Worm (Caenorhabditis elegans) whole organism, early embryonic: ENCODE measurements around the gene Y43F8B.20.

Source experiments
- B0310.2 ChIP-seq: sonication (generic microtip); optimal IDR thresholded peaks from 2 replicates; lab custom pipeline; 2016; ENCODE audit warnings: mild to moderate bottlenecking, missing genetic modification characterization, missing compliant biosample characterization
- F13C5.2 ChIP-seq: sonication (generic microtip); optimal IDR thresholded peaks from 2 replicates; lab custom pipeline; 2017; ENCODE audit warnings: mild to moderate bottlenecking, missing genetic modification characterization, inconsistent platforms, missing compliant biosample characterization
- aly-1 ChIP-seq: sonication (generic microtip); optimal IDR thresholded peaks from 2 replicates; lab custom pipeline; 2016; ENCODE audit warnings: missing genetic modification characterization, missing compliant biosample characterization
- ama-1 ChIP-seq: fragments of 150-350 bp; optimal IDR thresholded peaks from 2 replicates; lab custom pipeline; 2014
- ceh-13 ChIP-seq: fragments of 200-800 bp; sonication (Bioruptor generic); optimal IDR thresholded peaks from 2 replicates; lab custom pipeline; 2018; ENCODE audit warnings: mild to moderate bottlenecking, missing genetic modification characterization, missing compliant biosample characterization
- ceh-36 ChIP-seq: sonication (generic microtip); optimal IDR thresholded peaks from 2 replicates; lab custom pipeline; 2016; ENCODE audit warnings: missing genetic modification characterization, inconsistent platforms, missing compliant biosample characterization
- ets-7 ChIP-seq: sonication (generic microtip); optimal IDR thresholded peaks from 2 replicates; lab custom pipeline; 2016; ENCODE audit warnings: missing genotype, missing genetic modification characterization, missing compliant biosample characterization
- flt-1 ChIP-seq: fragments of 200-800 bp; sonication (Bioruptor generic); IDR thresholded peaks from 2 replicates; pipeline ENCODE4 v1.3.6; 2022; ENCODE audit warnings: missing genetic modification characterization, missing compliant biosample characterization
- hmbx-1 ChIP-seq: sonication (generic microtip); optimal IDR thresholded peaks from 2 replicates; lab custom pipeline; 2016; ENCODE audit warnings: mild to moderate bottlenecking, missing genetic modification characterization, missing compliant biosample characterization
- hmg-4 ChIP-seq: fragments of 200-800 bp; sonication (Bioruptor generic); optimal IDR thresholded peaks from 2 replicates; lab custom pipeline; 2018; ENCODE audit warnings: mild to moderate bottlenecking, missing genetic modification characterization, missing compliant biosample characterization
- hnd-1 ChIP-seq: sonication (generic microtip); optimal IDR thresholded peaks from 2 replicates; lab custom pipeline; 2016; ENCODE audit warnings: missing genetic modification characterization, missing compliant biosample characterization
- pes-1 ChIP-seq: fragments of 200-800 bp; sonication (Bioruptor generic); IDR thresholded peaks from 2 replicates; pipeline ENCODE4 v1.3.6; 2022; ENCODE audit warnings: missing genetic modification reagents, missing genetic modification characterization, missing compliant biosample characterization
- scrt-1 ChIP-seq: fragments of 200-800 bp; sonication (Bioruptor generic); IDR thresholded peaks from 2 replicates; pipeline ENCODE4 v1.3.6; 2022; ENCODE audit warnings: missing genetic modification characterization, missing compliant biosample characterization
- sea-1 ChIP-seq: fragments of 200-800 bp; sonication (Bioruptor generic); conservative IDR thresholded peaks from 2 replicates; pipeline ENCODE4 v1.3.6; 2022; ENCODE audit warnings: missing genetic modification characterization, missing compliant biosample characterization
- tbx-11 ChIP-seq: fragments of 200-800 bp; sonication (Bioruptor generic); IDR thresholded peaks from 2 replicates; pipeline ENCODE4 v1.3.6; 2022; ENCODE audit warnings: missing genetic modification characterization, missing compliant biosample characterization
- tbx-37 ChIP-seq: fragments of 200-800 bp; sonication (Bioruptor generic); conservative IDR thresholded peaks from 2 replicates; pipeline ENCODE4 v1.3.6; 2022; ENCODE audit warnings: missing genetic modification reagents, missing genetic modification characterization, missing compliant biosample characterization
- tra-4 ChIP-seq: sonication (generic microtip); optimal IDR thresholded peaks from 2 replicates; lab custom pipeline; 2017; ENCODE audit warnings: missing genetic modification characterization, missing compliant biosample characterization

Y43F8B.20 gene

DNA sequence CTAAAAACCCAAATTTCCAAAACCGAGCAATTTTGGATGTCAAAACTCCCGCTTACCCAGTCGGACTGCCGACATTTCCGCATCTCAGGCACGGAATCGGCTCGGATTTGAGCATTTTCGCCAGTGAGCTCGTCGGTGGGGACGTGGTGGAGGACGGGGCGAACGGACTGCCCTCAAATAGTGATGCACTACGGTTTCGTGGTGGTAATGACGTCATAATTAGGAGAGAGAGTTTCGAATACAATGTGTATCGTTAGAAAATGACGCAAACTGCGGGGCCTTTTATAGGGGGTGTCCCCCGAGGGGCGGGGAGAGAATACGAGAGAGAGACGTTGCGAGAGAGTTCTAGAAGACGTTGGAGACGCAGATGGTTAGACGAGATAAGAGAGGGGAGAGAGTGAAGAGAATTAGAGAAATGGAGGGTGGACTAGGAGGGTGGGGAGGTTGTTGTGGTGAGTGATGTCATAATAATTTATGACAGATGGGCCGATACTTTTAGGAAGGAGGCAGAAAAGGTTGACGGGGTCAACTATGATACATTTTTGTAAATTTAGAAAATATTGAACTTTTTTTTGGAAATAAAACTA, 26.9 kb downstream of the Y43F8B.20 start:
- TF ChIP-seq ceh-13 (peak; percentile 52), pes-1 (GFP tag; lab: Robert Waterston, UW) (peak; percentile 61; the same call in 1 of the 2 replicates), ama-1 (lab: Kevin White, UChicago) (peak; percentile 99), hmbx-1 (tag; lab: Kevin White, UChicago) (peak; percentile 61), tra-4 (tag; lab: Kevin White, UChicago) (no peak), ceh-36 (peak; percentile 68), aly-1 (tag; lab: Kevin White, UChicago) (no peak), F13C5.2 (tag; lab: Kevin White, UChicago) (peak; percentile 62), B0310.2 (tag; lab: Kevin White, UChicago) (peak; percentile 60), hnd-1 (tag; lab: Kevin White, UChicago) (peak; percentile 30), flt-1 (GFP tag; lab: Robert Waterston, UW) (no peak; the same call in 1 of the 2 replicates), hmg-4 (GFP tag; lab: Kevin White, UChicago) (peak; percentile 95), sea-1 (GFP tag; lab: Robert Waterston, UW) (peak; percentile 85), ets-7 (tag; lab: Kevin White, UChicago) (no peak), scrt-1 (GFP tag; lab: Robert Waterston, UW) (peak; percentile 62; the same call in 1 of the 2 replicates), tbx-11 (GFP tag; lab: Robert Waterston, UW) (peak; percentile 70), tbx-37 (GFP tag; lab: Robert Waterston, UW) (no peak)

DNA sequence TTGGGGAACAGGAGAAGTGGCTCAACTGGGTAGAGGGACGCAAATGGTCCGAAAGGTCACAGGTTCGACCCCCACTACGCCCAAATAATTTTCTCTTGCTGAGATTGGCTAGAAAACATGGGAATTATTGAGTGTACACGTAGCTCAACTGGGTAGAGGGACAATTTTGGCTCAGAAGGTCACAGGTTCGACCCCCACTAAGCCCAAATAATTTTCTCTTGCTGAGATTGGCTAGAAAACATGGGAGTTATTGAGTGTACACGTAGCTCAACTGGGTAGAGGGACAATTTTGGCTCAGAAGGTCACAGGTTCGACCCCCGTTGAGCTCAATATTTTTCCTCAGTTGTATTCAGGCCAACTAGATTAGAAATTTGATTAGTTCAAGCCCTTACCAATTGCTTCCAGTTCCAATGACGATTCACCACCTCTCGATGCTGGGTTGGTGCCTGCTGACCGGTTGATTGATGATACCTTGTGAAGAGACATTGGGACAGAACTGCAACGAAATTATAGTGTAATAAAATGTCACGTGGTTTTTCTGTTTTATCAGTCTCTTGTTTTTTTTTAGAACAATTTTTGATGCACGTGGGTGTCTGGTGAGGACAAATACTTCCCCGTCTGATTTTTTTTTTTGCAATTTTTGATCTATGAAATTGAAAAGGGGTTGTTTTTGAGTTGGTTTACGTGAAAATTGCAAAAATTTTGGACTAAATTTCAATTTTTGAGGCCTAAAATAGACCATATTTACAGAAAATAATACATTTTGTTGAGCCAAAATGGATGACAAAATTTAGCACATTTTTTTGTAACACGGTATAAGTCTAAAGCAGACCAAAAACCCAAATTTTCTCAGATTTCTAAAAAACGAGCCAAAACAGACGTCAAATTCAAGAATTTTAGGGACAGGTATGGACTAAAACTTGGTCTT, 28.0 kb downstream of the Y43F8B.20 start:
- TF ChIP-seq hnd-1 (tag; lab: Kevin White, UChicago) (no peak), pes-1 (GFP tag; lab: Robert Waterston, UW) (peak; percentile 44; the same call in 1 of the 2 replicates), flt-1 (GFP tag; lab: Robert Waterston, UW) (0 out of 2 replicates have a peak, but pooled peaks have one; percentile 25), hmbx-1 (tag; lab: Kevin White, UChicago) (no peak), sea-1 (GFP tag; lab: Robert Waterston, UW) (peak; percentile 51; the same call in 1 of the 2 replicates)

DNA sequence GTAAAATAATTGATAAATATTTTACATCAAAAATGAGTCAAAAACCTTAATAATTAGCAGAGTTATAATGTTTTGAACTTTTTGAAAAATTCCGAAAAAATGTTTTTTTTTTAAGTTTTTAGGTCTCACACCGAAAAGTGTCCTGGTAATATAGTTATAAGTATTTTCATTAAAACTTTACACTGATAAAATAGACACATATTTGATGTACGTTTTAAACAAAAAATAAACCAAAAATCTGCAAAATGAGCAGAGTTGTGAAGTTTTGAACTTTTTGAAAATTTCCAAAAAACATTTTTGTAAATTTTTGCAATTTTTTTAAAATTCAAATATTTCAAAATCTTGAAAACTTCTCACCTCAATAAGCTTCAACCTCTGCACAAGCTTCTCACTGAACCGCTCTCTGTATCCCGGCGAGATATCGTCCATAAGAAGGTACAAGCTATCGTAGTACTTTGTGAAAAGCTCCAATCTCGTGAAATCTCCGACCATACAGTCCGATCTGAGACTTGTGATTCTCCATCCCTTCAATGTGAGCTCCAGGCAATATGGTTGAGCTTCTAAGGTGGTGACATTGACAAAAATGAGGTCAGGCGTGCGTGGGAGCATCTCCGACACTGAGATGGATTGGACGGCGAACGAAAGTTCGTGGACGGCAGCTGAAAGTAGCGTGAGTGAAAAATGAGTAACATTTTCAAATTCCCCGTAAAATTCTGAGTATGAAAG, 28.8 kb downstream of the Y43F8B.20 start:
- peak; percentile 81 for TF ChIP-seq ama-1 (lab: Kevin White, UChicago)
- no peak for TF ChIP-seq aly-1 (tag; lab: Kevin White, UChicago)

DNA sequence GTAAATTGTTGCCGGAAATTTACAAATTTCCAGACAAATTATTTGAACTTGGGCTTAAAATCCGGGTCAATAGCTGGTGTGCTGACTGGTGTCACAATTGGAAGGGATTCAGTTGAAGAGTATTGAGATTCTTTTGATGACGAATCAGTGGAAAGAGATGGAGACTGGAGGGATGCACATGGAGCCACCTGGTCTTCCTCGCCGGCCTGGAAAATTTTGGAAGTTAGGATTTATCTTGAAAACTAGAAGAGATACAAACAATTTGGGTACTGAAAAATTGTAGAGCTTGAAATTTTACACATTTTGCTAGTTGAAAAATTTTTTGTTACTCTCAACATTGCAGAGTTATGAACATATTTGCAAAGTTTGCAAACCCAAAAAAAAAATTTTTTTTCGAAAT, 29.5 kb downstream of the Y43F8B.20 start:
- TF ChIP-seq F13C5.2 (tag; lab: Kevin White, UChicago) (no peak), sea-1 (GFP tag; lab: Robert Waterston, UW) (no peak), ama-1 (lab: Kevin White, UChicago) (peak; percentile 33), scrt-1 (GFP tag; lab: Robert Waterston, UW) (no peak)

DNA sequence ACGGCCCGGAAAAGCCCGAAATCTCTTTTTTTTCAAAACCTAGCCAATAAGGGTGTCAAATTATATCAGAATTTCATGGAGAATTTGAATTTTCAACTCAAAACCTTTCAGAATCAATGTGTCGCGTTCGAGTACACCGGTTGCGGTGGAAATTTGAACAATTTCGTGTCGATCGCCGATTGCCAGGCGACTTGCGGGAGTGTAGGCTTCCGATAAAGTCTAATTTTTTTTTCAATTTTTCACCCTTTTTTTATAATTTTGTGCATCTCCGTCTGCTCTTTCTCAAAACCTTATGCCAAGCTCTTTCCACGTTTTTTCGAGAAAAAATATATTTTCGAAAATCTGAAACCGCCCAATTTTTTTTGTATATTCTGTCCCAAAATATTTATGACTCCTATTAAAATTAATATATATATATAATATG, 30.1 kb downstream of the Y43F8B.20 start:
- peak; percentile 18 for TF ChIP-seq hnd-1 (tag; lab: Kevin White, UChicago)
- no peak for TF ChIP-seq ets-7 (tag; lab: Kevin White, UChicago)
- TF ChIP-seq sea-1 (GFP tag; lab: Robert Waterston, UW) = peak; percentile 77
- peak; percentile 90 for TF ChIP-seq ama-1 (lab: Kevin White, UChicago)
- TF ChIP-seq hmbx-1 (tag; lab: Kevin White, UChicago) = no peak
- TF ChIP-seq B0310.2 (tag; lab: Kevin White, UChicago) = no peak
- no peak for TF ChIP-seq tbx-37 (GFP tag; lab: Robert Waterston, UW)
- no peak for TF ChIP-seq flt-1 (GFP tag; lab: Robert Waterston, UW)
- TF ChIP-seq scrt-1 (GFP tag; lab: Robert Waterston, UW) = no peak

DNA sequence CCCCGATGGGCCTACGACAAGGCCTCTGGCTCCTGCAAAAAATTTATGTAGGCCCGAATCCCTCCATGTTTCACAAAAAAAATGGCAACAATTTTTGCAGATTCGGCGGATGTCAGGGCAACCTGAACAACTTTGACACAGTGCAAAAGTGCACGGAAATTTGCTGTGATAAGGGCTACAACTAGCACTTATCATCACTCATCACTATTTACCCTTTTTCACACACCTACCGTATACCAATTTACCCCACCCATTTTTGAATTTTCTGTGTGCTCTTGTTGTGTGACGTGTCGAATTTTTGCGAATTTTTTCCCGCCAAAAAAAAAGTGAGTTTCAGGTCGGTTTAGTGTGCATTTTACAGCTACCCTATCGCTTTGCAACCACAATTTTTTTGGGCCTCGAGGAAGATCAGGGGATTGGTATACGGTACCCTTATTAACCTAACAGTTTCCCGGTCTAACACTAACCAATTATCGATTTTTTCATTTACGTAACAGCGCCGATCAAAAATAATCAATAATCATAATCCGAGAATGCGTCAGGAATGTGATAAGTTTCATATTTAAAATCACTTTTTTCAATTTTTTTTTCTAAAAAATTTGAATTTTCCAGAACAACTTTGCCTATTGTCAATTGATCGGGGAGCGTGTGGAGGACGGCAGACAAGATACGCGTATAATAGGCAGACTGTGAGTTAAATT, 31.0 kb downstream of the Y43F8B.20 start:
- TF ChIP-seq aly-1 (tag; lab: Kevin White, UChicago) = no peak
- TF ChIP-seq ama-1 (lab: Kevin White, UChicago) = no peak
- TF ChIP-seq hnd-1 (tag; lab: Kevin White, UChicago) = no peak
- no peak for TF ChIP-seq tbx-37 (GFP tag; lab: Robert Waterston, UW)
